Worm (Caenorhabditis elegans) whole organism, L3 larva: ENCODE data around the gene Y69A2AR.50.

Experiments used
- R02D3.7 ChIP-seq: fragments of 150-350 bp; optimal IDR thresholded peaks from 2 replicates; lab custom pipeline; 2014; ENCODE audit warnings: missing biosample characterization, missing genetic modification characterization
- ama-1 ChIP-seq: fragments of 150-350 bp; optimal IDR thresholded peaks from 2 replicates; lab custom pipeline; 2018
- ceh-16 ChIP-seq: sonication (generic microtip); optimal IDR thresholded peaks from 2 replicates; lab custom pipeline; 2017; ENCODE audit warnings: missing biosample characterization, missing genetic modification characterization
- daf-12 ChIP-seq: fragments of 150-350 bp; optimal IDR thresholded peaks from 2 replicates; lab custom pipeline; 2014; ENCODE audit warnings: missing biosample characterization, missing genetic modification reagents, missing genetic modification characterization
- egl-27 ChIP-seq: sonication (generic microtip); optimal IDR thresholded peaks from 4 replicates; lab custom pipeline; 2017; ENCODE audit warnings: missing biosample characterization, missing genetic modification reagents, missing genetic modification characterization
- elt-1 ChIP-seq: fragments of 150-350 bp; optimal IDR thresholded peaks from 2 replicates; lab custom pipeline; 2014; ENCODE audit warnings: missing biosample characterization, missing genetic modification characterization
- eor-1 ChIP-seq, 2 experiments: fragments of 150-350 bp; optimal IDR thresholded peaks; 2 replicates each; lab custom pipeline; 2014 to 2018; ENCODE audit warnings: missing biosample characterization in 2 of 2, missing genetic modification characterization in 2 of 2
- fkh-10 ChIP-seq: sonication (generic microtip); optimal IDR thresholded peaks from 2 replicates; lab custom pipeline; 2017; ENCODE audit warnings: missing biosample characterization, missing genetic modification reagents, missing genetic modification characterization
- fkh-2 ChIP-seq: fragments of 150-350 bp; optimal IDR thresholded peaks from 2 replicates; lab custom pipeline; 2014; ENCODE audit warnings: missing biosample characterization, missing genetic modification reagents, missing genetic modification characterization
- fos-1 ChIP-seq: fragments of 150-350 bp; optimal IDR thresholded peaks from 2 replicates; lab custom pipeline; 2014; ENCODE audit warnings: missing biosample characterization, missing genetic modification characterization
- hmg-11 ChIP-seq: sonication (generic microtip); optimal IDR thresholded peaks from 2 replicates; lab custom pipeline; 2016; ENCODE audit warnings: missing genetic modification characterization, missing compliant biosample characterization
- jun-1 ChIP-seq: fragments of 150-350 bp; optimal IDR thresholded peaks from 2 replicates; lab custom pipeline; 2014; ENCODE audit warnings: missing biosample characterization, missing genetic modification reagents, missing genetic modification characterization
- lin-15B ChIP-seq: fragments of 150-350 bp; optimal IDR thresholded peaks from 2 replicates; lab custom pipeline; 2014; ENCODE audit warnings: missing biosample characterization, missing genetic modification characterization
- lsy-12 ChIP-seq: sonication (generic microtip); optimal IDR thresholded peaks from 2 replicates; lab custom pipeline; 2016; ENCODE audit warnings: mild to moderate bottlenecking, missing genetic modification characterization, missing compliant biosample characterization
- nfya-1 ChIP-seq: sonication (generic microtip); optimal IDR thresholded peaks from 2 replicates; lab custom pipeline; 2017; ENCODE audit warnings: missing genetic modification characterization, mild to moderate bottlenecking, missing compliant biosample characterization, antibody characterized with exemption, moderate library complexity; ENCODE audit not compliant: insufficient read depth
- nhr-11 ChIP-seq: fragments of 150-350 bp; optimal IDR thresholded peaks from 2 replicates; lab custom pipeline; 2014; ENCODE audit warnings: missing biosample characterization, missing genetic modification characterization
- nhr-23 ChIP-seq: fragments of 150-350 bp; optimal IDR thresholded peaks from 2 replicates; lab custom pipeline; 2014; ENCODE audit warnings: missing biosample characterization, missing genetic modification reagents, missing genetic modification characterization
- nhr-237 ChIP-seq: fragments of 150-350 bp; optimal IDR thresholded peaks from 2 replicates; lab custom pipeline; 2014; ENCODE audit warnings: missing biosample characterization, missing genetic modification characterization
- nhr-43 ChIP-seq: sonication (generic microtip); optimal IDR thresholded peaks from 2 replicates; lab custom pipeline; 2016; ENCODE audit warnings: mild to moderate bottlenecking, missing genetic modification characterization, missing compliant biosample characterization; ENCODE audit not compliant: poor library complexity, severe bottlenecking
- sea-2 ChIP-seq: fragments of 150-350 bp; sonication (generic microtip); optimal IDR thresholded peaks from 4 replicates; lab custom pipeline; 2014; ENCODE audit warnings: missing biosample characterization, missing genetic modification reagents, missing genetic modification characterization
- skn-1 ChIP-seq: fragments of 150-350 bp; optimal IDR thresholded peaks from 2 replicates; lab custom pipeline; 2014; ENCODE audit warnings: missing biosample characterization, missing genetic modification characterization
- unc-39 ChIP-seq: sonication (generic microtip); optimal IDR thresholded peaks from 4 replicates; lab custom pipeline; 2017; ENCODE audit warnings: missing biosample characterization, missing genetic modification characterization
- ztf-11 ChIP-seq: fragments of 150-350 bp; optimal IDR thresholded peaks from 2 replicates; lab custom pipeline; 2014; ENCODE audit warnings: missing biosample characterization, missing genetic modification characterization

Gene Y69A2AR.50

ce11 chrIV:2610409-2610808, 48.2 kb downstream of the Y69A2AR.50 start, which contains the start of gene Y69A2AR.32:
Gene Y69A2AR.32 (plus strand): TSS chrIV:2610436.
- TF ChIP-seq sea-2 (GFP tag; lab: Kevin White, UChicago) = no peak
- no peak for TF ChIP-seq hmg-11 (tag; lab: Kevin White, UChicago)
- no peak for TF ChIP-seq nhr-43 (tag; lab: Kevin White, UChicago)
- TF ChIP-seq lsy-12 (tag; lab: Kevin White, UChicago) = no peak
- TF ChIP-seq fkh-2 (tag; lab: Kevin White, UChicago) = no peak
- no peak for TF ChIP-seq ceh-16 (tag; lab: Kevin White, UChicago)
- no peak for TF ChIP-seq egl-27 (tag; lab: Kevin White, UChicago)
- TF ChIP-seq R02D3.7 (tag; lab: Kevin White, UChicago) = no peak
- TF ChIP-seq ama-1 (lab: Kevin White, UChicago) = no peak
- TF ChIP-seq nhr-237 (tag; lab: Kevin White, UChicago) = no peak

- TF ChIP-seq ztf-11 (tag; lab: Kevin White, UChicago) (no peak), egl-27 (tag; lab: Kevin White, UChicago) (no peak), jun-1 (no peak), elt-1 (tag; lab: Kevin White, UChicago) (no peak), lsy-12 (tag; lab: Kevin White, UChicago) (no peak), lin-15B (tag; lab: Kevin White, UChicago) (no peak), nhr-237 (tag; lab: Kevin White, UChicago) (no peak), daf-12 (tag; lab: Kevin White, UChicago) (no peak), nfya-1 (tag; lab: Kevin White, UChicago) (no peak), sea-2 (GFP tag; lab: Kevin White, UChicago) (no peak), skn-1 (tag; lab: Kevin White, UChicago) (no peak), unc-39 (tag; lab: Kevin White, UChicago) (no peak), eor-1 (tag; optimal IDR thresholded peaks at IDR 0.05; lab: Kevin White, UChicago) (no peak), nhr-23 (tag; lab: Kevin White, UChicago) (no peak), fos-1 (tag; lab: Kevin White, UChicago) (no peak), fkh-10 (GFP tag; lab: Kevin White, UChicago) (no peak), nhr-11 (tag; lab: Kevin White, UChicago) (no peak), nhr-43 (tag; lab: Kevin White, UChicago) (no peak), fkh-2 (tag; lab: Kevin White, UChicago) (no peak)
These were observed 48.8 kb downstream of the Y69A2AR.50 start for ce11 chrIV:2610974-2611373.
